Worm (Caenorhabditis elegans) whole organism, mixed stage, embryonic: ENCODE data around the gene srt-33.

Experiments
- M03D4.4 ChIP-seq: sonication (generic microtip); optimal IDR thresholded peaks from 2 replicates; lab custom pipeline; 2017; ENCODE audit warnings: mild to moderate bottlenecking, missing genetic modification characterization, missing compliant biosample characterization
- bed-3 ChIP-seq: fragments of 200-800 bp; sonication (Bioruptor generic); optimal IDR thresholded peaks from 3 replicates; lab custom pipeline; 2018; ENCODE audit warnings: mild to moderate bottlenecking, missing genetic modification characterization, moderate library complexity, missing compliant biosample characterization
- blmp-1 ChIP-seq: fragments of 150-350 bp; optimal IDR thresholded peaks from 2 replicates; lab custom pipeline; 2014; ENCODE audit warnings: missing biosample characterization, missing genetic modification characterization
- ceh-39 ChIP-seq: fragments of 150-350 bp; optimal IDR thresholded peaks from 2 replicates; lab custom pipeline; 2014; ENCODE audit warnings: missing biosample characterization, missing genetic modification characterization
- ceh-43 ChIP-seq: fragments of 200-800 bp; sonication (Bioruptor generic); optimal IDR thresholded peaks from 2 replicates; lab custom pipeline; 2018; ENCODE audit warnings: mild to moderate bottlenecking, missing genetic modification characterization, moderate library complexity, missing compliant biosample characterization
- ceh-83 ChIP-seq: fragments of 200-800 bp; sonication (Bioruptor generic); optimal IDR thresholded peaks from 2 replicates; lab custom pipeline; 2018; ENCODE audit warnings: mild to moderate bottlenecking, missing genetic modification characterization, missing compliant biosample characterization
- ces-1 ChIP-seq: fragments of 150-350 bp; optimal IDR thresholded peaks from 2 replicates; lab custom pipeline; 2014; ENCODE audit warnings: missing biosample characterization, missing genetic modification reagents, missing genetic modification characterization
- cnd-1 ChIP-seq: fragments of 200-800 bp; sonication (Bioruptor generic); optimal IDR thresholded peaks from 2 replicates; lab custom pipeline; 2018; ENCODE audit warnings: mild to moderate bottlenecking, missing genetic modification characterization, missing compliant biosample characterization
- drap-1 ChIP-seq: fragments of 200-800 bp; sonication (Bioruptor generic); optimal IDR thresholded peaks from 3 replicates; lab custom pipeline; 2018; ENCODE audit warnings: mild to moderate bottlenecking, missing genetic modification characterization, missing compliant biosample characterization
- elt-1 ChIP-seq: sonication (generic microtip); optimal IDR thresholded peaks from 2 replicates; lab custom pipeline; 2017; ENCODE audit warnings: missing genetic modification characterization, mild to moderate bottlenecking, missing compliant biosample characterization, antibody characterized with exemption, moderate library complexity, borderline replicate concordance; ENCODE audit not compliant: insufficient read depth
- elt-3 ChIP-seq: fragments of 150-350 bp; optimal IDR thresholded peaks from 2 replicates; lab custom pipeline; 2014; ENCODE audit warnings: missing biosample characterization, missing genetic modification characterization
- flh-1 ChIP-seq: fragments of 200-800 bp; sonication (Bioruptor generic); optimal IDR thresholded peaks from 2 replicates; lab custom pipeline; 2018; ENCODE audit warnings: mild to moderate bottlenecking, missing genetic modification characterization, moderate library complexity, missing compliant biosample characterization
- ham-2 ChIP-seq: fragments of 200-800 bp; sonication (Bioruptor generic); optimal IDR thresholded peaks from 2 replicates; lab custom pipeline; 2018; ENCODE audit warnings: mild to moderate bottlenecking, missing genetic modification characterization, missing compliant biosample characterization
- hlh-1 ChIP-seq: fragments of 150-350 bp; optimal IDR thresholded peaks from 2 replicates; lab custom pipeline; 2014; ENCODE audit warnings: missing biosample characterization, missing genetic modification reagents, missing genetic modification characterization
- lin-13 ChIP-seq: fragments of 150-350 bp; optimal IDR thresholded peaks from 2 replicates; lab custom pipeline; 2014; ENCODE audit warnings: missing biosample characterization, missing genetic modification characterization
- lin-32 ChIP-seq: fragments of 200-800 bp; sonication (Bioruptor generic); optimal IDR thresholded peaks from 2 replicates; lab custom pipeline; 2018; ENCODE audit warnings: mild to moderate bottlenecking, missing genetic modification characterization, missing compliant biosample characterization
- lsy-2 ChIP-seq: fragments of 150-350 bp; optimal IDR thresholded peaks from 2 replicates; lab custom pipeline; 2014; ENCODE audit warnings: missing biosample characterization, missing genetic modification characterization
- mab-5 ChIP-seq: fragments of 150-350 bp; optimal IDR thresholded peaks from 2 replicates; lab custom pipeline; 2014; ENCODE audit warnings: missing biosample characterization, missing genetic modification characterization
- mep-1 ChIP-seq: fragments of 150-350 bp; optimal IDR thresholded peaks from 2 replicates; lab custom pipeline; 2017; ENCODE audit warnings: missing biosample characterization, missing genetic modification reagents, missing genetic modification characterization, inconsistent platforms
- mls-2 ChIP-seq: sonication (generic microtip); optimal IDR thresholded peaks from 2 replicates; lab custom pipeline; 2016; ENCODE audit warnings: mild to moderate bottlenecking, missing genetic modification characterization, moderate library complexity, missing compliant biosample characterization
- nhr-237 ChIP-seq: fragments of 150-350 bp; optimal IDR thresholded peaks from 2 replicates; lab custom pipeline; 2014; ENCODE audit warnings: missing biosample characterization, missing genetic modification characterization
- nhr-28 ChIP-seq: fragments of 150-350 bp; optimal IDR thresholded peaks from 2 replicates; lab custom pipeline; 2014; ENCODE audit warnings: missing biosample characterization, missing genetic modification characterization
- nhr-76 ChIP-seq: sonication (generic microtip); optimal IDR thresholded peaks from 2 replicates; lab custom pipeline; 2017; ENCODE audit warnings: missing biosample characterization, missing genetic modification characterization
- pha-4 ChIP-seq: fragments of 150-350 bp; optimal IDR thresholded peaks from 2 replicates; lab custom pipeline; 2018; ENCODE audit warnings: missing biosample characterization, missing genetic modification reagents, missing genetic modification characterization
- sem-2 ChIP-seq: fragments of 200-800 bp; sonication (Bioruptor generic); optimal IDR thresholded peaks from 2 replicates; lab custom pipeline; 2018; ENCODE audit warnings: mild to moderate bottlenecking, missing genetic modification characterization, missing compliant biosample characterization
- snpc-4 ChIP-seq: fragments of 150-350 bp; optimal IDR thresholded peaks from 2 replicates; lab custom pipeline; 2014; ENCODE audit warnings: missing biosample characterization, missing genetic modification characterization
- sptf-1 ChIP-seq: sonication (generic microtip); optimal IDR thresholded peaks from 2 replicates; lab custom pipeline; 2017; ENCODE audit warnings: mild to moderate bottlenecking, missing genetic modification characterization, moderate library complexity, missing compliant biosample characterization
- tbx-8 ChIP-seq: fragments of 200-800 bp; sonication (Bioruptor generic); optimal IDR thresholded peaks from 2 replicates; lab custom pipeline; 2018; ENCODE audit warnings: mild to moderate bottlenecking, missing genetic modification characterization, moderate library complexity, missing compliant biosample characterization
- unc-120 ChIP-seq: sonication (generic microtip); optimal IDR thresholded peaks from 2 replicates; lab custom pipeline; 2017; ENCODE audit warnings: missing genetic modification characterization, missing compliant biosample characterization; ENCODE audit not compliant: poor library complexity, severe bottlenecking
- unc-39 ChIP-seq: fragments of 150-350 bp; optimal IDR thresholded peaks from 2 replicates; lab custom pipeline; 2014; ENCODE audit warnings: missing biosample characterization, missing genetic modification characterization
- unc-62 ChIP-seq: fragments of 150-350 bp; optimal IDR thresholded peaks from 2 replicates; lab custom pipeline; 2014; ENCODE audit warnings: missing biosample characterization, missing genetic modification reagents, missing genetic modification characterization
- zip-8 ChIP-seq: fragments of 150-350 bp; optimal IDR thresholded peaks from 2 replicates; lab custom pipeline; 2014; ENCODE audit warnings: missing biosample characterization, missing genetic modification characterization

The srt-33 gene

DNA sequence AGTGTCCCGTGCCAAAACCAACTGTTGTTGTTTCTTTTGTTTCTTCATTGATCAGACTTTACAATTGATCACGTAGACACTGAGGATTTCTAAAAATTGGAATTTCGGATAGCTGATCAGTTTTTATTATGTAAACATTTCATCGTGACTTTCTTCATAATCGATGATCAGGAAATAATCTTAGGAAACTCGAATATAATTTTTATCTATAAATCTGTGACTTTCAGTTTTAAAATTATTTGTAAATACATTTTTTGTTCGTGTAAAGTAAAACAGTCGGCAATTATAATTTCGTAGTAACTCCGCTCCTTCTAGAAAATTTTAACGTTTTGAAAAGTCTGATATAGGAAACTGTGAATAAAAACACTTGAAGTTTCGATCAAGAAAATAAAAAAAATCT, 8.9 kb downstream of the srt-33 start, which contains the start of gene F40G12.5:
TSS of gene F40G12.5 (minus strand) at position 101 of the 400 bp plus-strand sequence.
- no peak for TF ChIP-seq sptf-1
- no peak for TF ChIP-seq unc-120 (tag; lab: Kevin White, UChicago)
- no peak for TF ChIP-seq unc-39 (tag; lab: Kevin White, UChicago)
- TF ChIP-seq drap-1 (GFP tag; lab: Kevin White, UChicago), result no peak
- no peak for TF ChIP-seq ham-2 (GFP tag; lab: Kevin White, UChicago)
- TF ChIP-seq sem-2 (GFP tag; lab: Kevin White, UChicago), result no peak
- TF ChIP-seq mep-1 (tag; lab: Kevin White, UChicago), result no peak
- TF ChIP-seq ces-1 (GFP tag; lab: Kevin White, UChicago), result no peak
- no peak for TF ChIP-seq zip-8 (tag; lab: Kevin White, UChicago)
- TF ChIP-seq hlh-1 (tag; lab: Kevin White, UChicago), result no peak
- no peak for TF ChIP-seq flh-1 (GFP tag; lab: Kevin White, UChicago)
- no peak for TF ChIP-seq tbx-8
- no peak for TF ChIP-seq lin-13 (tag; lab: Kevin White, UChicago)
- TF ChIP-seq nhr-237 (tag; lab: Kevin White, UChicago), result no peak
- no peak for TF ChIP-seq cnd-1 (tag; lab: Kevin White, UChicago)
- TF ChIP-seq lin-32 (GFP tag; lab: Kevin White, UChicago), result no peak

DNA sequence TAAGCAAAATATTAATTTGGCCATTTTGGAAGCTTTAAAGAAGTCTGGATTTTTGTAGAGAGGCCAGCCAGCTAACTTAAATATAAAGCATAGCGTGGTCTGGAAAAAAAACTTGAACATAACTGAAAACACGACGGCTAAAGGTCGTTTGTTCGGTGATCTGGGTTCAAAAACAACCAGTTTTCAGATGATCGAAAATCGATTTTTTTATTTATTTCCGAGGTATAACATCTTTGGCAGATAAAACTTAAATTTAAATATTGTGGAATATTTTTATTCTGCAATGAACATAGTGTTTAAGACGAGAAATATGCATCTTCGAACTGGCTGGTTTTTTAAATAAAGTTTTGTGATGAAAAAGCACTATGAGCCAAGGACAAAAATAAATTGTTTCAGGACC, 11.1 kb downstream of the srt-33 start, which contains the start of gene F40G12.4:
TSS of gene F40G12.4 (minus strand) at position 101 of the 400 bp plus-strand sequence.
- no peak for TF ChIP-seq ceh-43 (GFP tag; lab: Kevin White, UChicago)
- no peak for TF ChIP-seq ces-1 (GFP tag; lab: Kevin White, UChicago)
- no peak for TF ChIP-seq unc-39 (tag; lab: Kevin White, UChicago)
- no peak for TF ChIP-seq blmp-1 (tag; lab: Kevin White, UChicago)
- no peak for TF ChIP-seq unc-62
- no peak for TF ChIP-seq snpc-4 (tag; lab: Kevin White, UChicago)
- TF ChIP-seq drap-1 (GFP tag; lab: Kevin White, UChicago), result no peak
- no peak for TF ChIP-seq bed-3 (GFP tag; lab: Kevin White, UChicago)
- TF ChIP-seq flh-1 (GFP tag; lab: Kevin White, UChicago), result no peak
- no peak for TF ChIP-seq hlh-1 (tag; lab: Kevin White, UChicago)
- no peak for TF ChIP-seq mep-1 (tag; lab: Kevin White, UChicago)
- no peak for TF ChIP-seq ham-2 (GFP tag; lab: Kevin White, UChicago)

DNA sequence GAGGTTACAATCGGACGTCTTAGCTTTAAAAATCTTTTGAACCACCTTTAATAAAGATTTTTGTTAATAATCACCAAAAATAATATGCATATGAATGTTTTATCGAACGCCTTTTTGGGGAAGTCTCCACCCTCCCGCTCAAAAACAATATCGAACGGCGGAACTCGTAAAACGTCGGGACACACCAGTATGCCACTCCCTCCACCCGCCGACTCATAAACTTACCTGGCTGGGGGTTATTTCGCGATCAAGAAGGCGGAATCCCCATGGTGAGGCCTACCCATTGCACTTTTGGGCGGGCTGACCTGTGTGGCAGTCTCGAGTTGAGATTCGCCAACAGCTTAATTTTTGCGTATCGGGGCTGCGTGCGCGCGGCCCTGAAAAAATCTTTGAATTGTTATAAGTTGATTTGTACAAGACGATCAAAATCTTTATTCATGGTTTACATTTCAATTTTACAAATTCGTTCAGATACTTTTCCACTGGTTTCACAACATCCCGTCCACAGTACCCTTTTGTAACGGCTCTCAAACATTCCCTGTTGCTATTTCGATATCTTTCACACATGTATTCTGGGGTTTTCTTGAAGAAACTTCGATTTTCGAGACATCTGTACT, 12.2 kb downstream of the srt-33 start:
- TF ChIP-seq mls-2 (no peak), blmp-1 (tag; lab: Kevin White, UChicago) (no peak)
- TF ChIP-seq, all 35 proteins: peak for 0

DNA sequence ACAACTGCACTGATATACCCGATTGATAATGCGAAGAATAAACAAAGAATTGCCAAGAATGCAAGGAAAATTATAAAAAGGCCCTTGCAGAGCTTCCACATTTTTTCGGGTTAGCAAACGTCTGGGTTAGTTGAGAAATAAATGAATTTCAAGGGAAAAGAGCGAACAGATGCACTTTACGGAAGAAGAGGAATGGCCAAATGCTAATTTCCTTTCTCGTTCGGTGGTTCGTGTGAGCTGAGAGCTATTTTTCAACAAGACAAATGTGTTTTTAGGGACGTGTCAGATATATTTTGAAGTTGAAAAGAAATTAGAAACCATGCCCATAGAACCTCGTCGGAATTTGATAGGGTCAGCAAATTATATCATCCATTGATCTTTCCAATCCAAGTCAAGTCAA, 18.8 kb downstream of the srt-33 start, which contains the start of gene F40G12.2:
TSS of gene F40G12.2 (minus strand) at position 101 of the 400 bp plus-strand sequence.
- no peak for TF ChIP-seq ceh-39 (tag; lab: Kevin White, UChicago)
- no peak for TF ChIP-seq hlh-1 (tag; lab: Kevin White, UChicago)
- TF ChIP-seq unc-120 (tag; lab: Kevin White, UChicago), result no peak
- TF ChIP-seq sptf-1, result no peak
- TF ChIP-seq mab-5, result no peak
- no peak for TF ChIP-seq M03D4.4 (tag; lab: Kevin White, UChicago)
- no peak for TF ChIP-seq elt-1 (tag; lab: Kevin White, UChicago)
- TF ChIP-seq unc-39 (tag; lab: Kevin White, UChicago), result no peak

DNA sequence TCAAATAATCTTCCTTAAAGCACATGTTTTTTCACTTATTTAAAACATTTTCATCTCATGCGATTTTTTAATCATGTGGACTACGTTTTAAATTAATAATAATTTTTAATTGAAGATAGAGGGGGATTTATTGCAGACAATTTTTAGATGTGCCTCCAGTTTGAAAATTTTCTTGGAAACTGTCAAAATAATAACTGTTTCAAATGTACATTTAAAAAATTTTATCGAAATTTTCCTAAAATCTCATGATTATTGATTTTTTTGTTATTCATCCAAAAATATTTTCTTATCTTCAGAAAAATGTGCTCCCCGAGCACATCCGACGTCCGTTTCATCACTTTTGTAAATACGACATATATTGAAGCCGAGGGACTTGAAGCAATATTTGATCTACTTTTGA, 22.9 kb downstream of the srt-33 start, which contains the start of gene sre-8:
TSS of gene sre-8 (plus strand) at position 301 of the 400 bp plus-strand sequence.
- TF ChIP-seq ces-1 (GFP tag; lab: Kevin White, UChicago) (no peak), sem-2 (GFP tag; lab: Kevin White, UChicago) (no peak), snpc-4 (tag; lab: Kevin White, UChicago) (no peak), tbx-8 (no peak), nhr-76 (tag; lab: Kevin White, UChicago) (no peak), lsy-2 (tag; lab: Kevin White, UChicago) (no peak), ham-2 (GFP tag; lab: Kevin White, UChicago) (no peak), ceh-83 (GFP tag; lab: Kevin White, UChicago) (no peak), drap-1 (GFP tag; lab: Kevin White, UChicago) (no peak), lin-32 (GFP tag; lab: Kevin White, UChicago) (no peak), blmp-1 (tag; lab: Kevin White, UChicago) (no peak), nhr-28 (tag; lab: Kevin White, UChicago) (no peak), ceh-43 (GFP tag; lab: Kevin White, UChicago) (no peak), ceh-39 (tag; lab: Kevin White, UChicago) (no peak), pha-4 (tag; lab: Kevin White, UChicago) (no peak), elt-3 (tag; lab: Kevin White, UChicago) (no peak)
